Worm (Caenorhabditis elegans): Measurements from ENCODE around the gene T14E8.2.

ce11 chrX:6552806-6553337 is 10.1 kb downstream of the T14E8.2 start, which contains the start of gene svh-2:
- TF ChIP-seq che-1 (tag; optimal IDR thresholded peaks at IDR 0.05) (no peak), mec-3 (tag; optimal IDR thresholded peaks at IDR 0.05; ENCODE audit: borderline replicate concordance) (no peak), pha-4 (tag; optimal IDR thresholded peaks at IDR 0.05) (no peak), unc-55 (GFP tag; optimal IDR thresholded peaks at IDR 0.05) (no peak), dve-1 (tag; optimal IDR thresholded peaks at IDR 0.05) (no peak), ceh-34 (tag; optimal IDR thresholded peaks at IDR 0.05) (no peak)

Measured in whole organism, late embryonic.